Worm (Caenorhabditis elegans): Measurements from ENCODE around the gene gst-26.

DNA sequence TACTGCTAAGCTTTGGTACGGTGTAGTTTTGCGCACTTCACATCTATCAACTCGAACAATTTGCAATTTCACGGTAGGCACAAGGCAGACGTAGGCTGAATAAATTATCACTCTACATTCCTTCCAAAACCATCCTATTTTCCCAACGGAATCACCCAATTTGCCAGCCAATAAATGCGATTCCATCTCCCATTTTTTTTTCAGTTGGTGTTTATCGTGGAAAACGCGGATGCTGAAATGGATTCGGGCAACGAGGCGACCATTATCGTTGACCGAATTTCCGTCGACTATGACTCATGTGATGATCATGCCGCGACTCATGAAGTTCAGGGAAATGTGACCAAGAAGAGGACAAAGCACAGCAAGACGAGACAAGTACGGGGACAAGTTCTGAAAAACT, 15.9 kb downstream of the gst-26 start:
- TF ChIP-seq dve-1 (tag; optimal IDR thresholded peaks at IDR 0.05) = no peak
- no peak for TF ChIP-seq fkh-10 (GFP tag; optimal IDR thresholded peaks at IDR 0.05)
- TF ChIP-seq pha-4 (tag; optimal IDR thresholded peaks at IDR 0.05) = no peak
- TF ChIP-seq ceh-2 (tag; optimal IDR thresholded peaks at IDR 0.05) = no peak
- no peak for TF ChIP-seq ceh-14 (tag; optimal IDR thresholded peaks at IDR 0.05)
- TF ChIP-seq ahr-1 (tag; optimal IDR thresholded peaks at IDR 0.05) = no peak
- TF ChIP-seq fax-1 (tag; optimal IDR thresholded peaks at IDR 0.05) = no peak
- TF ChIP-seq nhr-11 (tag; optimal IDR thresholded peaks at IDR 0.05) = no peak
- no peak for TF ChIP-seq ama-1 (optimal IDR thresholded peaks at IDR 0.05)
- TF ChIP-seq ceh-34 (tag; optimal IDR thresholded peaks at IDR 0.05) = no peak
- no peak for TF ChIP-seq tbx-2 (tag; optimal IDR thresholded peaks at IDR 0.05)
